Worm (Caenorhabditis elegans) whole organism, L2 larva: ENCODE results near the gene fbxc-55.
"Not testable (repeated sequence)": the region's sequence is repeated elsewhere in the genome, so short reads cannot be mapped to it uniquely, and the experiment has no call there.

Source experiments
- C34F6.9 ChIP-seq: fragments of 150-350 bp; optimal IDR thresholded peaks from 2 replicates; lab custom pipeline; 2014; ENCODE audit warnings: missing biosample characterization, missing genetic modification characterization
- F13H6.1 ChIP-seq: sonication (generic microtip); optimal IDR thresholded peaks from 2 replicates; lab custom pipeline; 2016; ENCODE audit warnings: missing genetic modification characterization, missing compliant biosample characterization
- R02D3.7 ChIP-seq: fragments of 150-350 bp; optimal IDR thresholded peaks from 2 replicates; lab custom pipeline; 2014; ENCODE audit warnings: missing biosample characterization, missing genetic modification characterization
- Y55F3AM.14 ChIP-seq: fragments of 200-800 bp; sonication (Bioruptor generic); optimal IDR thresholded peaks from 2 replicates; lab custom pipeline; 2018; ENCODE audit warnings: mild to moderate bottlenecking, missing genetic modification characterization, missing compliant biosample characterization
- ZK546.5 ChIP-seq: sonication (generic microtip); optimal IDR thresholded peaks from 2 replicates; lab custom pipeline; 2017; ENCODE audit warnings: missing biosample characterization, missing genetic modification characterization
- alr-1 ChIP-seq: fragments of 150-350 bp; optimal IDR thresholded peaks from 2 replicates; lab custom pipeline; 2014; ENCODE audit warnings: missing biosample characterization, missing genetic modification characterization
- aly-2 ChIP-seq: fragments of 150-350 bp; optimal IDR thresholded peaks from 2 replicates; lab custom pipeline; 2014; ENCODE audit warnings: missing biosample characterization, missing genetic modification characterization
- ama-1 ChIP-seq: fragments of 150-350 bp; optimal IDR thresholded peaks from 2 replicates; lab custom pipeline; 2018; ENCODE audit warnings: inconsistent platforms
- blmp-1 ChIP-seq: sonication (generic microtip); optimal IDR thresholded peaks from 2 replicates; lab custom pipeline; 2017; ENCODE audit warnings: missing genetic modification characterization, mild to moderate bottlenecking, missing compliant biosample characterization, antibody characterized with exemption, moderate library complexity; ENCODE audit not compliant: insufficient read depth
- ceh-16 ChIP-seq: fragments of 150-350 bp; optimal IDR thresholded peaks from 2 replicates; lab custom pipeline; 2014; ENCODE audit warnings: missing biosample characterization, missing genetic modification characterization
- ceh-82 ChIP-seq: fragments of 150-350 bp; optimal IDR thresholded peaks from 2 replicates; lab custom pipeline; 2014; ENCODE audit warnings: missing biosample characterization, missing genetic modification characterization
- crh-2 ChIP-seq: sonication (generic microtip); optimal IDR thresholded peaks from 2 replicates; lab custom pipeline; 2017; ENCODE audit warnings: missing biosample characterization, missing genetic modification characterization
- dmd-4 ChIP-seq: sonication (generic microtip); optimal IDR thresholded peaks from 2 replicates; lab custom pipeline; 2017; ENCODE audit warnings: missing biosample characterization, missing genetic modification characterization
- egl-27 ChIP-seq: sonication (generic microtip); optimal IDR thresholded peaks from 3 replicates; lab custom pipeline; 2017; ENCODE audit warnings: missing biosample characterization, missing genetic modification reagents, missing genetic modification characterization
- elt-1 ChIP-seq: fragments of 150-350 bp; optimal IDR thresholded peaks from 2 replicates; lab custom pipeline; 2014; ENCODE audit warnings: missing biosample characterization, missing genetic modification characterization
- elt-3 ChIP-seq: sonication (generic microtip); optimal IDR thresholded peaks from 2 replicates; lab custom pipeline; 2017; ENCODE audit warnings: missing biosample characterization, missing genetic modification characterization
- fos-1 ChIP-seq: fragments of 150-350 bp; optimal IDR thresholded peaks from 2 replicates; lab custom pipeline; 2014; ENCODE audit warnings: missing biosample characterization, missing genetic modification characterization
- gmeb-1 ChIP-seq: fragments of 150-350 bp; optimal IDR thresholded peaks from 2 replicates; lab custom pipeline; 2014; ENCODE audit warnings: missing biosample characterization, missing genetic modification characterization
- lin-39 ChIP-seq: fragments of 150-350 bp; optimal IDR thresholded peaks from 2 replicates; lab custom pipeline; 2014; ENCODE audit warnings: missing biosample characterization, missing genetic modification reagents, missing genetic modification characterization
- lsy-2 ChIP-seq, 2 experiments: fragments of 150-350 bp in 1 of 2; sonication (generic microtip) in 1 of 2; optimal IDR thresholded peaks; 2 replicates each; lab custom pipeline; 2014 to 2017; ENCODE audit warnings: missing biosample characterization in 2 of 2, missing genetic modification characterization in 2 of 2
- mab-5 ChIP-seq: fragments of 150-350 bp; optimal IDR thresholded peaks from 2 replicates; lab custom pipeline; 2014; ENCODE audit warnings: missing biosample characterization, missing genetic modification characterization
- nhr-10 ChIP-seq: sonication (generic microtip); optimal IDR thresholded peaks from 2 replicates; lab custom pipeline; 2017; ENCODE audit warnings: missing biosample characterization, missing genetic modification characterization
- nhr-11 ChIP-seq: fragments of 150-350 bp; optimal IDR thresholded peaks from 2 replicates; lab custom pipeline; 2014; ENCODE audit warnings: missing biosample characterization, missing genetic modification characterization
- nhr-12 ChIP-seq: fragments of 150-350 bp; optimal IDR thresholded peaks from 2 replicates; lab custom pipeline; 2014; ENCODE audit warnings: missing biosample characterization, missing genetic modification characterization
- nhr-129 ChIP-seq: fragments of 150-350 bp; optimal IDR thresholded peaks from 2 replicates; lab custom pipeline; 2014; ENCODE audit warnings: missing biosample characterization, missing genetic modification characterization
- nhr-21 ChIP-seq: fragments of 150-350 bp; optimal IDR thresholded peaks from 2 replicates; lab custom pipeline; 2014; ENCODE audit warnings: missing biosample characterization, missing genetic modification characterization
- nhr-23 ChIP-seq: fragments of 150-350 bp; optimal IDR thresholded peaks from 2 replicates; lab custom pipeline; 2014; ENCODE audit warnings: missing biosample characterization, missing genetic modification reagents, missing genetic modification characterization
- nhr-237 ChIP-seq: fragments of 150-350 bp; optimal IDR thresholded peaks from 2 replicates; lab custom pipeline; 2014; ENCODE audit warnings: missing biosample characterization, missing genetic modification characterization
- nhr-25 ChIP-seq: fragments of 150-350 bp; sonication (generic microtip); optimal IDR thresholded peaks from 3 replicates; lab custom pipeline; 2014; ENCODE audit warnings: missing biosample characterization, missing genetic modification characterization
- nhr-6 ChIP-seq: fragments of 150-350 bp; optimal IDR thresholded peaks from 2 replicates; lab custom pipeline; 2014; ENCODE audit warnings: missing biosample characterization, missing genetic modification characterization
- nhr-77 ChIP-seq: fragments of 150-350 bp; optimal IDR thresholded peaks from 2 replicates; lab custom pipeline; 2014; ENCODE audit warnings: missing biosample characterization, missing genetic modification characterization
- peb-1 ChIP-seq: fragments of 150-350 bp; optimal IDR thresholded peaks from 2 replicates; lab custom pipeline; 2014; ENCODE audit warnings: missing biosample characterization, missing genetic modification characterization
- sma-3 ChIP-seq: sonication (generic microtip); optimal IDR thresholded peaks from 2 replicates; lab custom pipeline; 2016; ENCODE audit warnings: missing genetic modification reagents, missing genetic modification characterization, missing compliant biosample characterization
- unc-62 ChIP-seq: fragments of 150-350 bp; optimal IDR thresholded peaks from 2 replicates; lab custom pipeline; 2014; ENCODE audit warnings: missing biosample characterization, missing genetic modification reagents, missing genetic modification characterization
- zag-1 ChIP-seq: fragments of 150-350 bp; optimal IDR thresholded peaks from 2 replicates; lab custom pipeline; 2014; ENCODE audit warnings: missing biosample characterization, missing genetic modification characterization
- ztf-1 ChIP-seq: fragments of 200-800 bp; sonication (Bioruptor generic); conservative IDR thresholded peaks from 2 replicates; pipeline ENCODE4 v1.3.6; 2022; ENCODE audit warnings: missing genetic modification characterization, missing compliant biosample characterization
- ztf-11 ChIP-seq: sonication (generic microtip); optimal IDR thresholded peaks from 2 replicates; lab custom pipeline; 2017; ENCODE audit warnings: missing biosample characterization, missing genetic modification characterization

The fbxc-55 gene

DNA sequence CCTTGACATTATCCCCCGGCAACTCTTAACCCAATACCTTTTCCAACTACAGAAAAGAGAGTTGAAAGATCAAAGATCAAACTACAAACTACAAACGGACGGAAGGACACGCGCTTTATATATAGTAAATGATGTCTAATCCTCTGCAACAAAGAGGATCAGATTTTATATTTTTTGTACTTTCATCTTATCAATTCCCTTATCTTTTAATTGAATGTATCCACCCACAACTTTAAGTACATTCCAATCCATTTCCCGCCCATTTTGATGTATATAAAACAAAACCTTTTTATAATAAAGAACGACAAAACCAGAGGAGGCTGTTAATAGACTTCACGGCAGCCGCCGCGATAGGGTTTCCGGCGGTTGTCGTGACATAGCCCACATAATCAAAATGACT is 7.7 kb upstream of the fbxc-55 start, which contains the start of gene sri-40:
Gene sri-40 (plus strand): TSS at position 301 of the 400 bp plus-strand sequence.
- not testable (repeated sequence) for TF ChIP-seq lin-39 (tag; lab: Kevin White, UChicago); F13H6.1 (tag; lab: Kevin White, UChicago); ztf-1 (GFP tag; lab: Robert Waterston, UW)
- TF ChIP-seq, all 48 proteins: peak for 0; not testable (repeated sequence) for 48

DNA sequence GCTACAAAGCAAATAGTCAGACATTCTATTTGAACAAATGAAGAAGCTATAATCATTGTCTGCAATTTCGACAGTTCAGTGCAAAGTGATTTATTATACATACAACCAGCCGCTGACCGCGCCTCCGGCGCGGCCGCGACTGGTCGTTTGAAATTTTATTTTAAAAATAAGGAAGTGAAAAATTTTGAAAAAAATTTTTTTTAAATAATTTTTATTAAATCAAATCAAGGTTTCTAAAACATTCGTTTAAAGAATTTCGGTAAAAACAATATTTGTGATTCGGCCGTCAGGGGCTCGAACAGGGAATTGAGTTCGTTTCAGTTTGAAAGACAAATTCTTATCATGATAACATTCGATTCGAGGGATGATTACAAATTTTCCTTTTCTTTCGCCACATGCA is 2.2 kb upstream of the fbxc-55 start, which contains the start of gene Y27F2A.10:
Gene Y27F2A.10 (minus strand): TSS at position 101 of the 400 bp plus-strand sequence.
- TF ChIP-seq elt-3 (tag; lab: Kevin White, UChicago) (no peak), gmeb-1 (tag; lab: Kevin White, UChicago) (no peak)

DNA sequence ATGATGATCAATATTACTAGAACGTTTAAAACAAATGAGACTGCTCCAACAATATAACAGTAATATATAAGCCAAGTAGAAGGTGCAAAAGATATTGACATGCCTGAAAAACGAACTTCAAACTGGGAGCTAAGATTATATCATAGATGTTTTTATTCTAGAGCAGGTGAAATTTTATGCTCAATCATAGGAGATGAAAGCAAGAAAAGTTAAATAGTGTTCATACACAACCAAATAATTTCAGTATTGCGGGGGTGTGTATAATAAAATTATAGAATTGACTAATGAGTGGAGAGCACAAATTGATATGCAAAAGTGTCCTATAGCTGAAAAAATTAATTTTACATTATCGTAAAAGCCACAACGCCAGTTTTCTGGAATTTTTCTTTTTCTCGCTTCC is 11.0 kb downstream of the fbxc-55 start, which contains the start of gene sri-34:
Gene sri-34 (minus strand): TSS at position 101 of the 400 bp plus-strand sequence.
- TF ChIP-seq nhr-77 (tag; lab: Kevin White, UChicago) (no peak), R02D3.7 (tag; lab: Kevin White, UChicago) (no peak), nhr-11 (tag; lab: Kevin White, UChicago) (no peak), egl-27 (tag; lab: Kevin White, UChicago) (no peak), nhr-25 (tag; lab: Kevin White, UChicago) (no peak), crh-2 (tag; lab: Kevin White, UChicago) (no peak)
- TF ChIP-seq, all 48 proteins: peak for 0

DNA sequence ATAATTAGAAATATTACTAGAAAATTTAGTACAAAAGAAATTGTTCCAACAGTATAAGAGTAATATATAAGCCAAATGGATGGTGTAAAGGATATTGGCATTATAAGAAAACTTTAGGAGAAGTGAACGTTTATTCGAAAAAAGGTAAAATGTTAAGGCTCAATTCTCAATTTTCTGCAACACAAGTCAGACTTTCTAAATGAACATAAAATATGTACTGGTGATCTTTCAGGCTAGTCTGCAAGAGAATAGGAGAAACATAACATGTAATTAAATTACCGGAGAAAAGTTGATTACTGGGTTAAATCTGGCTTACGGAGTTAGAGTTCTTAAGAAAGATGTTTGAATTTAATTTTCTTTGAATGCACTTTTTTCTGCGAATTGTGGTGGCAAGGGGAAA is 13.2 kb downstream of the fbxc-55 start, which contains the start of gene sri-33:
Gene sri-33 (minus strand): TSS at position 101 of the 400 bp plus-strand sequence.
- TF ChIP-seq nhr-21 (tag; lab: Kevin White, UChicago) (peak; percentile 5), blmp-1 (tag; lab: Kevin White, UChicago) (no peak)

DNA sequence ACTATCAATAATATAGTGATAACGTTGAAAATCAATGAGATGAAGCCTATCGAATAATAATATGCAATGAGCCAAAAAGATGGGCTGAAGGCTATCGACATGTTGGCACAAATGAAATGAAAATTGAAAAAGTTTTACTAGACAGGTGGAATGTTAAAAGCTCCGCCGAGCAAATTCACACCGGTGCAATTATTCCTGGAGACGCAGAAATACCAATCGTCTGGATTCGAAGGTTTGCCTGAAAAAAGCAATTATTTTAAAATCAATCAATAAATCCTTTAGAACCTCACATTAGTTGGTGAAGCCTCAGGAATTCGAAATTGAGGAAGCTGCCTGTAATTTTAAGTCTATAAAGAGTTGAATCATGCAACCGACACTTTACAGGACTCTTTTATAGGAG is 15.6 kb downstream of the fbxc-55 start, which contains the start of gene sri-32:
Gene sri-32 (minus strand): TSS at position 101 of the 400 bp plus-strand sequence.
- TF ChIP-seq nhr-77 (tag; lab: Kevin White, UChicago) = no peak
- no peak for TF ChIP-seq peb-1 (tag; lab: Kevin White, UChicago)
- no peak for TF ChIP-seq Y55F3AM.14 (GFP tag; lab: Kevin White, UChicago)
- no peak for TF ChIP-seq sma-3
- TF ChIP-seq nhr-25 (tag; lab: Kevin White, UChicago) = no peak
- TF ChIP-seq F13H6.1 (tag; lab: Kevin White, UChicago) = no peak
- TF ChIP-seq ztf-1 (GFP tag; lab: Robert Waterston, UW) = no peak
- no peak for TF ChIP-seq lsy-2 (tag; optimal IDR thresholded peaks at IDR 0.05; lab: Kevin White, UChicago)
- TF ChIP-seq nhr-10 (tag; lab: Kevin White, UChicago) = no peak
- no peak for TF ChIP-seq nhr-12 (tag; lab: Kevin White, UChicago)

DNA sequence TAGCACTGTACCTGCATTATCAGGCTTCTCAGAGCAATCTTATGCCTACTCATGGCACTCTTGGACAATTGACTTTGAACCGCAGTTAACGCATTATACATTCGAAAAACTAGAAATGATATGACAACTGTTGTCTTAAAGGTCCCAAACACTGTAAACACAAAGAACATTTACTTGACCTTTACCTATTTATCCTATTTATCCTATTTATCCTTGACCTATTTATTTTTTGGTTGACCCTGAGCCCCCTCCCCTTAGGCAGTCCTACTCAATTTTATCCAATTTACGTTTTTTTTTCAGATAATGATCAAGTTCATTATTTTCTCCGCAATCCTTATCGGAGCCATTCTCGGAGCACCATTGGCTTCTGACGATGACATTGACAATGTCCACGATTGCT is 18.4 kb downstream of the fbxc-55 start, which contains the start of the genes T10D4.14 and T10D4.19:
Gene T10D4.14 (minus strand): TSS at position 101 of the 400 bp plus-strand sequence.
Gene T10D4.19 (plus strand): TSS at position 304 of the 400 bp plus-strand sequence.
- TF ChIP-seq elt-1 (tag; lab: Kevin White, UChicago) = no peak
- no peak for TF ChIP-seq dmd-4 (tag; lab: Kevin White, UChicago)
- no peak for TF ChIP-seq crh-2 (tag; lab: Kevin White, UChicago)
- no peak for TF ChIP-seq nhr-11 (tag; lab: Kevin White, UChicago)
- no peak for TF ChIP-seq R02D3.7 (tag; lab: Kevin White, UChicago)
- no peak for TF ChIP-seq nhr-23 (tag; lab: Kevin White, UChicago)
- TF ChIP-seq C34F6.9 = no peak
- TF ChIP-seq fos-1 = no peak
- no peak for TF ChIP-seq ama-1 (lab: Kevin White, UChicago)
- TF ChIP-seq elt-3 (tag; lab: Kevin White, UChicago) = no peak
- no peak for TF ChIP-seq aly-2 (tag; lab: Kevin White, UChicago)

DNA sequence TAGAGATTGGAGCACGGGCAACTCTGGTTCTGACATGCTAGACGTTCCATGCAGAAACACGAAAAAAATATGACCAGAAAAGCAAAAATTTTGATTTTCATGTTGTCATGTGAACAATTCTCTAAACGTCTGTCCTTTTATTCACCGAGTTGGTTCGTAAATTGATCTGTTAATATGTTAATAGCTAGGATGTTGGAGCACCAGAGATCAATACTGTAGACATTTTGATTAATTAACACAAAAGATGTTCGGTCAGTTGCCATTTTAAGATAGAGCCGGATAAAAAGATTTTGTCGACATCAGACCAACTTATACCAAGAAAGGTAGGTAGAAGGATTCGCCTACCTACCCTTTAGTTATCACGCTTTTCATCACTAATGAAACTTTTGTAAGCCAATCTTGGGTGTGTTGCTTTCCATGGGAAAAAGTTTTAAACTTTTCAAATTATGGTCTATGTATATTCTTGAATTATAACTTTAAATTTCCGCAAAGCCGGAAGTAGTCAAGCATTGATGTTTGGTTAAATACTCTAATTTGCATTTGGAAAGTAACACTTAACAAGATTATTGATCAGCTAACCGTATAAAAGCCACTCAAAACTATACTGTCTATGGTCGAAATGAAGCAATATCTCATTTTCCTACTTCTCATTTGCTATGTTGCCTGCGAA is 20.3 kb downstream of the fbxc-55 start, which contains the start of the genes T10D4.11 and T10D4.1:
Gene T10D4.11 (minus strand): TSS at position 101 of the 670 bp plus-strand sequence.
Gene T10D4.1 (plus strand): TSS at position 620 of the 670 bp plus-strand sequence.
- no peak for TF ChIP-seq nhr-129
- TF ChIP-seq nhr-6 = no peak
- no peak for TF ChIP-seq ceh-82
- TF ChIP-seq ceh-16 (tag; lab: Kevin White, UChicago) = no peak
- TF ChIP-seq alr-1 = no peak
- TF ChIP-seq ama-1 (lab: Kevin White, UChicago) = no peak
- no peak for TF ChIP-seq ztf-1 (GFP tag; lab: Robert Waterston, UW)
- no peak for TF ChIP-seq peb-1 (tag; lab: Kevin White, UChicago)
- no peak for TF ChIP-seq crh-2 (tag; lab: Kevin White, UChicago)
- no peak for TF ChIP-seq unc-62 (GFP tag; lab: Kevin White, UChicago)
- TF ChIP-seq zag-1 (tag; lab: Kevin White, UChicago) = no peak
- TF ChIP-seq mab-5 (tag; lab: Kevin White, UChicago) = no peak
- no peak for TF ChIP-seq nhr-237 (tag; lab: Kevin White, UChicago)
- no peak for TF ChIP-seq ZK546.5
- TF ChIP-seq egl-27 (tag; lab: Kevin White, UChicago) = no peak
- TF ChIP-seq ztf-11 (tag; lab: Kevin White, UChicago) = no peak
- no peak for TF ChIP-seq F13H6.1 (tag; lab: Kevin White, UChicago)
- TF ChIP-seq blmp-1 (tag; lab: Kevin White, UChicago) = no peak
- TF ChIP-seq Y55F3AM.14 (GFP tag; lab: Kevin White, UChicago) = no peak
- TF ChIP-seq nhr-21 (tag; lab: Kevin White, UChicago) = no peak
